Worm (Caenorhabditis elegans) whole organism, L4 larva: Measurements from ENCODE around the gene F22B5.4.
A peak's percentile ranks its signal among the peaks of the same experiment; 100 is the strongest.

ENCODE experiments used
- F37D6.2 ChIP-seq: sonication (generic microtip); optimal IDR thresholded peaks from 2 replicates; lab custom pipeline; 2016; ENCODE audit warnings: mild to moderate bottlenecking, missing genetic modification characterization, missing compliant biosample characterization
- Y5F2A.4 ChIP-seq: fragments of 200-800 bp; sonication (Bioruptor generic); optimal IDR thresholded peaks from 2 replicates; lab custom pipeline; 2018; ENCODE audit warnings: mild to moderate bottlenecking, missing genetic modification characterization, missing compliant biosample characterization
- Y75B8A.6 ChIP-seq: fragments of 200-800 bp; sonication (Bioruptor generic); IDR thresholded peaks from 2 replicates; pipeline ENCODE4 v1.3.6; 2022; ENCODE audit warnings: missing genetic modification reagents, missing genetic modification characterization, missing compliant biosample characterization
- aha-1 ChIP-seq: fragments of 150-350 bp; peaks from one replicate; lab custom pipeline; 2014; ENCODE audit warnings: missing biosample characterization, missing genetic modification characterization
- ama-1 ChIP-seq: fragments of 150-350 bp; optimal IDR thresholded peaks from 2 replicates; lab custom pipeline; 2014; ENCODE audit warnings: inconsistent platforms, mixed read lengths
- attf-4 ChIP-seq: sonication (generic microtip); optimal IDR thresholded peaks from 3 replicates; lab custom pipeline; 2017; ENCODE audit warnings: missing biosample characterization, missing genetic modification characterization
- daf-16 ChIP-seq, 3 experiments: sonication (generic microtip); optimal IDR thresholded peaks; 2 replicates each; lab custom pipeline; 2016 to 2017; ENCODE audit warnings: missing genetic modification characterization in 3 of 3, missing genetic modification reagents in 3 of 3, mild to moderate bottlenecking in 2 of 3, missing compliant biosample characterization in 2 of 3, missing biosample characterization in 1 of 3, moderate library complexity in 1 of 3
- hif-1 ChIP-seq, 2 experiments: sonication (generic microtip); optimal IDR thresholded peaks; 2 replicates each; lab custom pipeline; 2016 to 2017; ENCODE audit warnings: missing compliant biosample characterization in 2 of 2, missing genetic modification characterization in 2 of 2, missing genetic modification reagents in 2 of 2, missing genotype in 2 of 2, mild to moderate bottlenecking in 1 of 2
- hlh-11 ChIP-seq: fragments of 200-800 bp; sonication (Bioruptor generic); optimal IDR thresholded peaks from 2 replicates; lab custom pipeline; 2018; ENCODE audit warnings: mild to moderate bottlenecking, missing genetic modification characterization, missing compliant biosample characterization
- hlh-30 ChIP-seq: sonication (generic microtip); optimal IDR thresholded peaks from 2 replicates; lab custom pipeline; 2017; ENCODE audit warnings: antibody characterized with exemption, mild to moderate bottlenecking, missing genetic modification characterization, missing compliant biosample characterization; ENCODE audit not compliant: insufficient read depth
- hmg-1.1 ChIP-seq: fragments of 200-800 bp; sonication (Bioruptor generic); IDR thresholded peaks from 2 replicates; pipeline ENCODE4 v1.3.6; 2022; ENCODE audit warnings: missing genetic modification reagents, missing genetic modification characterization, missing compliant biosample characterization
- lim-7 ChIP-seq: fragments of 200-800 bp; sonication (Bioruptor generic); IDR thresholded peaks from 2 replicates; pipeline ENCODE4 v1.3.6; 2022; ENCODE audit warnings: missing genetic modification characterization, missing compliant biosample characterization
- lin-38 ChIP-seq: fragments of 200-800 bp; sonication (Bioruptor generic); IDR thresholded peaks from 2 replicates; pipeline ENCODE4 v1.3.6; 2022; ENCODE audit warnings: missing genetic modification reagents, missing genetic modification characterization, missing compliant biosample characterization
- mxl-2 ChIP-seq: fragments of 200-800 bp; sonication (Bioruptor generic); conservative IDR thresholded peaks from 2 replicates; pipeline ENCODE4 v1.3.6; 2022; ENCODE audit warnings: missing genetic modification reagents, missing genetic modification characterization, missing compliant biosample characterization
- nhr-11 ChIP-seq: fragments of 150-350 bp; optimal IDR thresholded peaks from 2 replicates; lab custom pipeline; 2014; ENCODE audit warnings: missing biosample characterization, missing genetic modification characterization
- nhr-41 ChIP-seq: fragments of 200-800 bp; sonication (Bioruptor generic); IDR thresholded peaks from 2 replicates; pipeline ENCODE4 v1.3.6; 2022; ENCODE audit warnings: missing genetic modification reagents, missing genetic modification characterization, missing compliant biosample characterization
- nhr-6 ChIP-seq: fragments of 150-350 bp; optimal IDR thresholded peaks from 2 replicates; lab custom pipeline; 2014; ENCODE audit warnings: missing biosample characterization, missing genetic modification characterization
- nhr-77 ChIP-seq: fragments of 150-350 bp; optimal IDR thresholded peaks from 2 replicates; lab custom pipeline; 2014; ENCODE audit warnings: missing biosample characterization, missing genetic modification characterization
- spr-1 ChIP-seq: sonication (generic microtip); optimal IDR thresholded peaks from 2 replicates; lab custom pipeline; 2016; ENCODE audit warnings: mild to moderate bottlenecking, missing genetic modification characterization, missing compliant biosample characterization
- spr-3 ChIP-seq: fragments of 200-800 bp; sonication (Bioruptor generic); optimal IDR thresholded peaks from 2 replicates; lab custom pipeline; 2018; ENCODE audit warnings: mild to moderate bottlenecking, missing genetic modification characterization, missing compliant biosample characterization
- tra-1 ChIP-seq: fragments of 200-800 bp; sonication (Bioruptor generic); IDR thresholded peaks from 2 replicates; pipeline ENCODE4 v1.3.6; 2022; ENCODE audit warnings: missing genetic modification reagents, missing genetic modification characterization, missing compliant biosample characterization
- unc-62 ChIP-seq, 3 experiments: fragments of 150-350 bp in 1 of 3; sonication (generic microtip); optimal IDR thresholded peaks in 2 of 3; peaks in 1 of 3; 1 replicate in 1 of 3; 2 replicates in 2 of 3; lab custom pipeline; 2014 to 2017; ENCODE audit warnings: missing biosample characterization in 3 of 3, missing genetic modification characterization in 3 of 3, missing genetic modification reagents in 3 of 3, missing genotype in 1 of 3
- ztf-11 ChIP-seq: fragments of 150-350 bp; optimal IDR thresholded peaks from 2 replicates; lab custom pipeline; 2014; ENCODE audit warnings: missing biosample characterization, missing genetic modification characterization

The F22B5.4 gene

ce11 chrII:8496184-8496583 lies 46.7 kb downstream of the F22B5.4 start:
- TF ChIP-seq hif-1 (tag; optimal IDR thresholded peaks at IDR 0.05; lab: Kevin White, UChicago) (peak in 1 of 2 experiments; percentile 0), spr-1 (tag; lab: Kevin White, UChicago) (no peak), hlh-30 (peak; percentile 45), hlh-11 (tag; lab: Kevin White, UChicago) (peak; percentile 29), daf-16 (GFP tag; optimal IDR thresholded peaks at IDR 0.05; lab: Kevin White, UChicago) (peak in 1 of 2 experiments; percentile 65), daf-16 (tag; optimal IDR thresholded peaks at IDR 0.05; lab: Kevin White, UChicago) (no peak)

DNA sequence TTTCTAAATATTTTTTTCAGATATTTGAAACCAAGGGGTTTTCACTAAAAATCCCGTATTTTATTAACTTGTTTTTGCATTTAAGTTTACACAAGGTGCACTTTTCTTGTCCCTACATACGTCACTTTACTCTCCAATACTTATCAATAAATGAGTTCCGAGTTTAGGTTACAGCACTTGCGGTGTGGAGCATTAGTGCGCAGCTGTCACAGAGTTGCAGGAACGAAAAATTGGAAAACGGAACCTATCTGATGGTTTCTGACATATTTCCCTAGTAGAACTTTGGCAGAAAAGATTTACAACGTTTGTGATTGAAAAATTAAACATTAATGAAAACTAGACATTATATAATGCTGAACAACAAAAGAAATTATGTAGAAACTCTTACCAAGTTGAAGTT lies 48.7 kb downstream of the F22B5.4 start:
- TF ChIP-seq mxl-2 (GFP tag; lab: Robert Waterston, UW), result no peak
- peak; percentile 86 for TF ChIP-seq aha-1
- no peak for TF ChIP-seq spr-3 (GFP tag; lab: Kevin White, UChicago)
- no peak for TF ChIP-seq lim-7 (GFP tag; lab: Robert Waterston, UW)
- TF ChIP-seq attf-4, result no peak
- TF ChIP-seq unc-62 (GFP tag; optimal IDR thresholded peaks at IDR 0.05 in 1 of 2; lab: Kevin White, UChicago), result no peak
- no peak for TF ChIP-seq unc-62 (tag; optimal IDR thresholded peaks at IDR 0.05; lab: Kevin White, UChicago)

DNA sequence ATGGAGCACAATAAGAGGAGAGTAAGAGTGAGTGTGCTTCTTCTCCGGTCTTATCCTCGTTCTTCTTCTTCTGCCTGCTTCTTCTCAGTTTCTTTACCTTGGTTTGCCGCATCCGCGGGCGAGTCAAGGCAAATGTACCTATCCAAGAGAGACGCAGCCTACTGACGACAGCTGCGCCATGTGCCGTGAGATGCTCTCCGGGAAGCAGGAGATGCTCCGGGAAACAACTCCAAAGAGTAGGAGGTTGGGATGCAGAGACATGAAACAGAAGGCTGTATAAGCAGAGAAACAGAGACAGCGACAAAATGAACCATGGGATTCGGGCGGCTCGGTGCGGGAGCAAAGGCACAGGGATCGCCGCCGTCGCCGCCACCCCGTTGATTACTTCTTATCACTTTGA lies 49.5 kb downstream of the F22B5.4 start:
- TF ChIP-seq nhr-6 (tag; lab: Kevin White, UChicago), result no peak
- no peak for TF ChIP-seq nhr-41
- TF ChIP-seq hif-1 (tag; optimal IDR thresholded peaks at IDR 0.05; lab: Kevin White, UChicago), result peak in 1 of 2 experiments; percentile 34
- TF ChIP-seq ztf-11 (tag; lab: Kevin White, UChicago), result no peak
- TF ChIP-seq hlh-11 (tag; lab: Kevin White, UChicago), result peak; percentile 51
- TF ChIP-seq tra-1 (GFP tag; lab: Robert Waterston, UW), result no peak
- TF ChIP-seq nhr-77 (tag; lab: Kevin White, UChicago), result no peak
- peak in 1 of 2 experiments; percentile 37 for TF ChIP-seq daf-16 (GFP tag; optimal IDR thresholded peaks at IDR 0.05; lab: Kevin White, UChicago)
- no peak for TF ChIP-seq daf-16 (tag; optimal IDR thresholded peaks at IDR 0.05; lab: Kevin White, UChicago)
- peak; percentile 40 for TF ChIP-seq nhr-11 (tag; lab: Kevin White, UChicago)
- TF ChIP-seq unc-62 (GFP tag; optimal IDR thresholded peaks at IDR 0.05 in 1 of 2; lab: Kevin White, UChicago), result peak in 1 of 2 experiments; percentile 72
- no peak for TF ChIP-seq unc-62 (tag; optimal IDR thresholded peaks at IDR 0.05; lab: Kevin White, UChicago)
- no peak for TF ChIP-seq Y75B8A.6 (GFP tag; lab: Robert Waterston, UW)
- 0 out of 2 replicates have a peak, but pooled peaks have one; percentile 32 for TF ChIP-seq hmg-1.1
- TF ChIP-seq ama-1 (lab: Kevin White, UChicago), result no peak
- no peak for TF ChIP-seq F37D6.2 (tag; lab: Kevin White, UChicago)
- TF ChIP-seq lin-38, result 0 out of 2 replicates have a peak, but pooled peaks have one; percentile 9
- TF ChIP-seq Y5F2A.4, result no peak
